Worm (Caenorhabditis elegans): Measurements from ENCODE around the gene fkh-3.

ce11 chrX:13469907-13470647 lies 46.8 kb upstream of the fkh-3 start:
- TF ChIP-seq ama-1 (optimal IDR thresholded peaks at IDR 0.05) (no peak), tbx-2 (tag; optimal IDR thresholded peaks at IDR 0.05) (no peak), ceh-18 (tag; optimal IDR thresholded peaks at IDR 0.05) (no peak), ttx-3 (tag; optimal IDR thresholded peaks at IDR 0.05) (no peak), K09A11.1 (tag; optimal IDR thresholded peaks at IDR 0.05; ENCODE audit: insufficient read depth) (no peak), ceh-6 (GFP tag; optimal IDR thresholded peaks at IDR 0.05) (no peak), ceh-2 (tag; optimal IDR thresholded peaks at IDR 0.05) (no peak), unc-42 (tag; optimal IDR thresholded peaks at IDR 0.05) (no peak)
